Worm (Caenorhabditis elegans) whole organism, L1 larva: Measurements from ENCODE around the gene clec-171.

Experiments
- F16B12.6 ChIP-seq: fragments of 150-350 bp; optimal IDR thresholded peaks from 2 replicates; lab custom pipeline; 2014; ENCODE audit warnings: missing biosample characterization, missing genetic modification characterization
- alr-1 ChIP-seq: fragments of 200-800 bp; sonication (Bioruptor generic); optimal IDR thresholded peaks from 2 replicates; lab custom pipeline; 2018; ENCODE audit warnings: borderline replicate concordance, mild to moderate bottlenecking, missing genetic modification characterization, missing compliant biosample characterization
- ama-1 ChIP-seq: fragments of 150-350 bp; optimal IDR thresholded peaks from 2 replicates; lab custom pipeline; 2014
- blmp-1 ChIP-seq: fragments of 150-350 bp; optimal IDR thresholded peaks from 2 replicates; lab custom pipeline; 2014; ENCODE audit warnings: missing biosample characterization, missing genetic modification characterization
- ceh-63 ChIP-seq: fragments of 200-800 bp; sonication (Bioruptor generic); optimal IDR thresholded peaks from 2 replicates; lab custom pipeline; 2018; ENCODE audit warnings: mild to moderate bottlenecking, missing genetic modification characterization, missing compliant biosample characterization
- ceh-88 ChIP-seq: fragments of 200-800 bp; sonication (Bioruptor generic); IDR thresholded peaks from 2 replicates; pipeline ENCODE4 v1.3.6; 2022; ENCODE audit warnings: missing genetic modification characterization, missing compliant biosample characterization
- dpl-1 ChIP-seq, 3 experiments: fragments of 150-350 bp in 2 of 3; sonication (generic microtip) in 1 of 3; optimal IDR thresholded peaks; 2 replicates each; lab custom pipeline; 2014 to 2017; ENCODE audit warnings: missing biosample characterization in 3 of 3, missing genetic modification characterization in 3 of 3, missing genetic modification reagents in 3 of 3
- efl-1 ChIP-seq, 4 experiments: fragments of 150-350 bp; optimal IDR thresholded peaks in 3 of 4; peaks in 1 of 4; 1 replicate in 1 of 4; 2 replicates in 3 of 4; lab custom pipeline; 2014; ENCODE audit warnings: missing biosample characterization in 2 of 4, missing genetic modification characterization in 2 of 4, missing genetic modification reagents in 2 of 4
- efl-3 ChIP-seq: fragments of 200-800 bp; sonication (Bioruptor generic); optimal IDR thresholded peaks from 2 replicates; lab custom pipeline; 2018; ENCODE audit warnings: mild to moderate bottlenecking, missing genetic modification characterization, missing compliant biosample characterization
- egl-27 ChIP-seq, 2 experiments: fragments of 150-350 bp in 1 of 2; sonication (generic microtip); optimal IDR thresholded peaks; 3 replicates each; lab custom pipeline; 2017 to 2018; ENCODE audit warnings: missing biosample characterization in 2 of 2, missing genetic modification characterization in 2 of 2, missing genetic modification reagents in 2 of 2
- elt-3 ChIP-seq, 6 experiments: fragments of 150-350 bp in 1 of 6; sonication (generic microtip); optimal IDR thresholded peaks; 2 replicates each; lab custom pipeline; 2017 to 2018; ENCODE audit warnings: missing biosample characterization in 6 of 6, missing genetic modification characterization in 6 of 6, inconsistent platforms in 1 of 6
- ets-5 ChIP-seq: fragments of 200-800 bp; sonication (Bioruptor generic); IDR thresholded peaks from 2 replicates; pipeline ENCODE4 v1.3.6; 2022; ENCODE audit warnings: missing genetic modification characterization, missing compliant biosample characterization
- fkh-10 ChIP-seq: sonication (generic microtip); optimal IDR thresholded peaks from 2 replicates; lab custom pipeline; 2017; ENCODE audit warnings: missing biosample characterization, missing genetic modification reagents, missing genetic modification characterization
- fkh-4 ChIP-seq: sonication (generic microtip); optimal IDR thresholded peaks from 2 replicates; lab custom pipeline; 2016; ENCODE audit warnings: missing compliant biosample characterization, missing genetic modification characterization, borderline replicate concordance
- fos-1 ChIP-seq: fragments of 150-350 bp; optimal IDR thresholded peaks from 2 replicates; lab custom pipeline; 2014; ENCODE audit warnings: missing biosample characterization, missing genetic modification characterization
- grh-1 ChIP-seq: fragments of 200-800 bp; sonication (Bioruptor generic); IDR thresholded peaks from 2 replicates; pipeline ENCODE4 v1.3.6; 2022; ENCODE audit warnings: missing genetic modification reagents, missing genetic modification characterization, missing compliant biosample characterization
- hlh-17 ChIP-seq: fragments of 200-800 bp; sonication (Bioruptor generic); optimal IDR thresholded peaks from 2 replicates; lab custom pipeline; 2018; ENCODE audit warnings: missing genetic modification characterization, mild to moderate bottlenecking, missing compliant biosample characterization, moderate library complexity, borderline replicate concordance
- hlh-4 ChIP-seq: sonication (generic microtip); optimal IDR thresholded peaks from 2 replicates; lab custom pipeline; 2016; ENCODE audit warnings: mild to moderate bottlenecking, missing genetic modification characterization, missing compliant biosample characterization
- isw-1 ChIP-seq: fragments of 200-800 bp; sonication (Bioruptor generic); IDR thresholded peaks from 2 replicates; pipeline ENCODE4 v1.3.6; 2022; ENCODE audit warnings: missing genetic modification characterization, missing compliant biosample characterization
- jun-1 ChIP-seq: fragments of 150-350 bp; optimal IDR thresholded peaks from 2 replicates; lab custom pipeline; 2014; ENCODE audit warnings: missing biosample characterization, missing genetic modification reagents, missing genetic modification characterization
- lin-13 ChIP-seq: fragments of 150-350 bp; optimal IDR thresholded peaks from 2 replicates; lab custom pipeline; 2014; ENCODE audit warnings: missing biosample characterization, missing genetic modification reagents, missing genetic modification characterization
- lin-15B ChIP-seq: fragments of 150-350 bp; sonication (generic microtip); optimal IDR thresholded peaks from 3 replicates; lab custom pipeline; 2014; ENCODE audit warnings: missing biosample characterization, missing genetic modification characterization
- lin-35 ChIP-seq, 2 experiments: fragments of 150-350 bp; optimal IDR thresholded peaks; 2 replicates each; lab custom pipeline; 2014; ENCODE audit warnings: missing biosample characterization in 2 of 2, missing genetic modification characterization in 2 of 2, missing genetic modification reagents in 2 of 2
- lin-39 ChIP-seq: fragments of 150-350 bp; optimal IDR thresholded peaks from 2 replicates; lab custom pipeline; 2014; ENCODE audit warnings: missing biosample characterization, missing genetic modification reagents, missing genetic modification characterization
- lir-3 ChIP-seq: sonication (generic microtip); optimal IDR thresholded peaks from 2 replicates; lab custom pipeline; 2016; ENCODE audit warnings: mild to moderate bottlenecking, missing genetic modification characterization, moderate library complexity, missing compliant biosample characterization; ENCODE audit not compliant: poor library complexity
- lsy-2 ChIP-seq, 2 experiments: fragments of 150-350 bp; optimal IDR thresholded peaks; 2 replicates each; lab custom pipeline; 2014; ENCODE audit warnings: missing biosample characterization in 2 of 2, missing genetic modification characterization in 2 of 2
- mdl-1 ChIP-seq, 2 experiments: fragments of 150-350 bp; optimal IDR thresholded peaks; 2 replicates each; lab custom pipeline; 2014 to 2017; ENCODE audit warnings: missing biosample characterization in 2 of 2, missing genetic modification characterization in 2 of 2, inconsistent platforms in 1 of 2
- mef-2 ChIP-seq: fragments of 150-350 bp; optimal IDR thresholded peaks from 2 replicates; lab custom pipeline; 2014; ENCODE audit warnings: missing biosample characterization, missing genetic modification characterization
- nhr-237 ChIP-seq: fragments of 150-350 bp; optimal IDR thresholded peaks from 2 replicates; lab custom pipeline; 2014; ENCODE audit warnings: missing biosample characterization, missing genetic modification characterization
- nhr-47 ChIP-seq: sonication (generic microtip); optimal IDR thresholded peaks from 2 replicates; lab custom pipeline; 2016; ENCODE audit warnings: mild to moderate bottlenecking, missing genetic modification characterization, moderate library complexity, missing compliant biosample characterization
- nhr-76 ChIP-seq: sonication (generic microtip); optimal IDR thresholded peaks from 2 replicates; lab custom pipeline; 2017; ENCODE audit warnings: missing biosample characterization, missing genetic modification characterization
- nhr-77 ChIP-seq: fragments of 150-350 bp; optimal IDR thresholded peaks from 2 replicates; lab custom pipeline; 2014; ENCODE audit warnings: missing biosample characterization, missing genetic modification characterization
- nhr-85 ChIP-seq: sonication (generic microtip); peaks from one replicate; lab custom pipeline; 2016; ENCODE audit warnings: missing genetic modification characterization, inconsistent platforms, missing compliant biosample characterization
- pag-3 ChIP-seq: sonication (generic microtip); optimal IDR thresholded peaks from 2 replicates; lab custom pipeline; 2017; ENCODE audit warnings: missing genetic modification characterization, mild to moderate bottlenecking, missing compliant biosample characterization, antibody characterized with exemption, borderline replicate concordance; ENCODE audit not compliant: insufficient read depth
- pqm-1 ChIP-seq: sonication (generic microtip); optimal IDR thresholded peaks from 3 replicates; lab custom pipeline; 2017; ENCODE audit warnings: missing biosample characterization, missing genetic modification characterization
- rnt-1 ChIP-seq: sonication (generic microtip); optimal IDR thresholded peaks from 2 replicates; lab custom pipeline; 2016; ENCODE audit warnings: mild to moderate bottlenecking, missing genetic modification characterization, moderate library complexity, missing compliant biosample characterization
- snpc-4 ChIP-seq: fragments of 150-350 bp; optimal IDR thresholded peaks from 2 replicates; lab custom pipeline; 2014; ENCODE audit warnings: missing biosample characterization, missing genetic modification characterization
- snu-23 ChIP-seq: sonication (generic microtip); optimal IDR thresholded peaks from 2 replicates; lab custom pipeline; 2016; ENCODE audit warnings: missing genetic modification characterization, missing compliant biosample characterization
- sup-37 ChIP-seq: fragments of 200-800 bp; sonication (Bioruptor generic); optimal IDR thresholded peaks from 2 replicates; lab custom pipeline; 2018; ENCODE audit warnings: mild to moderate bottlenecking, missing genetic modification characterization, missing compliant biosample characterization
- tbx-2 ChIP-seq: sonication (generic microtip); optimal IDR thresholded peaks from 2 replicates; lab custom pipeline; 2016; ENCODE audit warnings: missing genetic modification characterization, missing compliant biosample characterization
- unc-130 ChIP-seq: fragments of 150-350 bp; optimal IDR thresholded peaks from 2 replicates; lab custom pipeline; 2017; ENCODE audit warnings: missing biosample characterization, missing genetic modification characterization, inconsistent platforms
- unc-30 ChIP-seq: sonication (generic microtip); optimal IDR thresholded peaks from 2 replicates; lab custom pipeline; 2017; ENCODE audit warnings: missing biosample characterization, missing genetic modification characterization
- vab-15 ChIP-seq: sonication (generic microtip); optimal IDR thresholded peaks from 2 replicates; lab custom pipeline; 2017; ENCODE audit warnings: missing genotype, mild to moderate bottlenecking, missing genetic modification characterization, missing compliant biosample characterization
- xbp-1 ChIP-seq: sonication (generic microtip); optimal IDR thresholded peaks from 2 replicates; lab custom pipeline; 2016; ENCODE audit warnings: missing genetic modification characterization, missing compliant biosample characterization
- zag-1 ChIP-seq: fragments of 150-350 bp; optimal IDR thresholded peaks from 2 replicates; lab custom pipeline; 2014; ENCODE audit warnings: missing biosample characterization, missing genetic modification characterization
- zip-4 ChIP-seq: fragments of 200-800 bp; sonication (Bioruptor generic); optimal IDR thresholded peaks from 2 replicates; lab custom pipeline; 2018; ENCODE audit warnings: mild to moderate bottlenecking, missing genetic modification characterization, moderate library complexity, missing compliant biosample characterization

clec-171 gene

ce11 chrIV:1454194-1454593, 27.0 kb upstream of the clec-171 start (continued):
- TF ChIP-seq efl-3 (GFP tag; lab: Kevin White, UChicago) = no peak
- no peak for TF ChIP-seq ceh-88 (GFP tag; lab: Robert Waterston, UW)
- no peak for TF ChIP-seq lin-13 (GFP tag; lab: Kevin White, UChicago)
- TF ChIP-seq lin-15B (tag; lab: Kevin White, UChicago) = no peak
- no peak for TF ChIP-seq lir-3 (tag; lab: Kevin White, UChicago)
- TF ChIP-seq ceh-63 (GFP tag; lab: Kevin White, UChicago) = no peak
- TF ChIP-seq zip-4 (GFP tag; lab: Kevin White, UChicago) = no peak
- TF ChIP-seq ama-1 (lab: Kevin White, UChicago) = no peak
- no peak for TF ChIP-seq pag-3 (tag; lab: Kevin White, UChicago)
- no peak for TF ChIP-seq xbp-1 (tag; lab: Kevin White, UChicago)
- no peak for TF ChIP-seq efl-1 (optimal IDR thresholded peaks at IDR 0.05; lab: Kevin White, UChicago)
- peak in 1 of 2 experiments; percentile 71 for TF ChIP-seq efl-1 (GFP tag; optimal IDR thresholded peaks at IDR 0.05 in 1 of 2; lab: Kevin White, UChicago)
- no peak for TF ChIP-seq isw-1 (GFP tag; lab: Robert Waterston, UW)
- no peak for TF ChIP-seq unc-30
- TF ChIP-seq pqm-1 (tag; lab: Kevin White, UChicago) = no peak
- peak in 1 of 2 experiments; percentile 26 for TF ChIP-seq lsy-2 (tag; optimal IDR thresholded peaks at IDR 0.05; lab: Kevin White, UChicago)
- TF ChIP-seq lin-35 (GFP tag; optimal IDR thresholded peaks at IDR 0.05; lab: Kevin White, UChicago) = peak in 1 of 2 experiments; percentile 76
- no peak for TF ChIP-seq hlh-4 (tag; lab: Kevin White, UChicago)
- no peak for TF ChIP-seq nhr-76
- TF ChIP-seq rnt-1 (tag; lab: Kevin White, UChicago) = no peak
- TF ChIP-seq nhr-85 = peak; percentile 92
- TF ChIP-seq nhr-77 (tag; lab: Kevin White, UChicago) = no peak
- TF ChIP-seq ets-5 (GFP tag; lab: Robert Waterston, UW) = no peak
- no peak for TF ChIP-seq jun-1 (tag; lab: Kevin White, UChicago)
- peak in 1 of 2 experiments; percentile 85 for TF ChIP-seq mdl-1 (tag; optimal IDR thresholded peaks at IDR 0.05; lab: Kevin White, UChicago)
- TF ChIP-seq egl-27 (tag; optimal IDR thresholded peaks at IDR 0.05; lab: Kevin White, UChicago) = no peak
- peak; percentile 40 for TF ChIP-seq tbx-2 (tag; lab: Kevin White, UChicago)
- no peak for TF ChIP-seq alr-1 (tag; lab: Kevin White, UChicago)
- no peak for TF ChIP-seq snpc-4
- peak in 4 of 6 experiments; percentile 6 to 82 (median 75) for TF ChIP-seq elt-3 (tag; optimal IDR thresholded peaks at IDR 0.05; lab: Kevin White, UChicago)
- peak; percentile 54 for TF ChIP-seq snu-23 (GFP tag; lab: Kevin White, UChicago)
- TF ChIP-seq nhr-237 (tag; lab: Kevin White, UChicago) = no peak
- no peak for TF ChIP-seq grh-1 (GFP tag; lab: Robert Waterston, UW)
- no peak for TF ChIP-seq vab-15 (tag; lab: Kevin White, UChicago)
- TF ChIP-seq fkh-10 (GFP tag; lab: Kevin White, UChicago) = no peak
- TF ChIP-seq unc-130 = peak; percentile 28
- no peak for TF ChIP-seq fos-1
- no peak for TF ChIP-seq zag-1 (tag; lab: Kevin White, UChicago)
- peak; percentile 47 for TF ChIP-seq blmp-1 (tag; lab: Kevin White, UChicago)
- TF ChIP-seq hlh-17 = no peak
- peak in 1 of 3 experiments; percentile 2 for TF ChIP-seq dpl-1 (GFP tag; optimal IDR thresholded peaks at IDR 0.05; lab: Kevin White, UChicago)
- no peak for TF ChIP-seq mef-2 (tag; lab: Kevin White, UChicago)
- TF ChIP-seq F16B12.6 (tag; lab: Kevin White, UChicago) = no peak
- TF ChIP-seq lin-39 (tag; lab: Kevin White, UChicago) = no peak
- TF ChIP-seq sup-37 (GFP tag; lab: Kevin White, UChicago) = no peak
- TF ChIP-seq fkh-4 (tag; lab: Kevin White, UChicago) = no peak
- TF ChIP-seq nhr-47 (tag; lab: Kevin White, UChicago) = no peak
